Worm (Caenorhabditis elegans) whole organism, L3 larva: Measurements from ENCODE around the gene F35H12.6.

Experiments
- ZK546.5 ChIP-seq: sonication (generic microtip); optimal IDR thresholded peaks from 2 replicates; lab custom pipeline; 2017; ENCODE audit warnings: missing biosample characterization, missing genetic modification characterization
- aly-2 ChIP-seq: fragments of 150-350 bp; optimal IDR thresholded peaks from 2 replicates; lab custom pipeline; 2014; ENCODE audit warnings: missing biosample characterization, missing genetic modification characterization
- ama-1 ChIP-seq: fragments of 150-350 bp; optimal IDR thresholded peaks from 2 replicates; lab custom pipeline; 2018
- ceh-16 ChIP-seq: sonication (generic microtip); optimal IDR thresholded peaks from 2 replicates; lab custom pipeline; 2017; ENCODE audit warnings: missing biosample characterization, missing genetic modification characterization
- ceh-28 ChIP-seq: fragments of 150-350 bp; optimal IDR thresholded peaks from 2 replicates; lab custom pipeline; 2014; ENCODE audit warnings: missing biosample characterization, missing genetic modification reagents, missing genetic modification characterization
- ceh-82 ChIP-seq: fragments of 150-350 bp; optimal IDR thresholded peaks from 2 replicates; lab custom pipeline; 2014; ENCODE audit warnings: missing biosample characterization, missing genetic modification characterization
- ceh-9 ChIP-seq: sonication (generic microtip); optimal IDR thresholded peaks from 2 replicates; lab custom pipeline; 2018; ENCODE audit warnings: missing biosample characterization, missing genetic modification characterization
- daf-12 ChIP-seq: fragments of 150-350 bp; optimal IDR thresholded peaks from 2 replicates; lab custom pipeline; 2014; ENCODE audit warnings: missing biosample characterization, missing genetic modification reagents, missing genetic modification characterization
- egl-27 ChIP-seq: sonication (generic microtip); optimal IDR thresholded peaks from 4 replicates; lab custom pipeline; 2017; ENCODE audit warnings: missing biosample characterization, missing genetic modification reagents, missing genetic modification characterization
- egl-5 ChIP-seq: fragments of 150-350 bp; optimal IDR thresholded peaks from 2 replicates; lab custom pipeline; 2017; ENCODE audit warnings: missing biosample characterization, missing genetic modification reagents, missing genetic modification characterization, inconsistent platforms
- elt-3 ChIP-seq, 3 experiments: fragments of 150-350 bp in 1 of 3; sonication (generic microtip) in 2 of 3; optimal IDR thresholded peaks; 2 replicates in 2 of 3; 4 replicates in 1 of 3; lab custom pipeline; 2014 to 2017; ENCODE audit warnings: missing biosample characterization in 3 of 3, missing genetic modification characterization in 3 of 3
- eor-1 ChIP-seq, 2 experiments: fragments of 150-350 bp; optimal IDR thresholded peaks; 2 replicates each; lab custom pipeline; 2014 to 2018; ENCODE audit warnings: missing biosample characterization in 2 of 2, missing genetic modification characterization in 2 of 2
- fkh-10 ChIP-seq: sonication (generic microtip); optimal IDR thresholded peaks from 2 replicates; lab custom pipeline; 2017; ENCODE audit warnings: missing biosample characterization, missing genetic modification reagents, missing genetic modification characterization
- fkh-2 ChIP-seq: fragments of 150-350 bp; optimal IDR thresholded peaks from 2 replicates; lab custom pipeline; 2014; ENCODE audit warnings: missing biosample characterization, missing genetic modification reagents, missing genetic modification characterization
- fos-1 ChIP-seq: fragments of 150-350 bp; optimal IDR thresholded peaks from 2 replicates; lab custom pipeline; 2014; ENCODE audit warnings: missing biosample characterization, missing genetic modification characterization
- hmg-11 ChIP-seq: sonication (generic microtip); optimal IDR thresholded peaks from 2 replicates; lab custom pipeline; 2016; ENCODE audit warnings: missing genetic modification characterization, missing compliant biosample characterization
- jun-1 ChIP-seq: fragments of 150-350 bp; optimal IDR thresholded peaks from 2 replicates; lab custom pipeline; 2014; ENCODE audit warnings: missing biosample characterization, missing genetic modification reagents, missing genetic modification characterization
- lin-39 ChIP-seq: fragments of 150-350 bp; optimal IDR thresholded peaks from 2 replicates; lab custom pipeline; 2018; ENCODE audit warnings: missing biosample characterization, missing genetic modification reagents, missing genetic modification characterization
- lsy-12 ChIP-seq: sonication (generic microtip); optimal IDR thresholded peaks from 2 replicates; lab custom pipeline; 2016; ENCODE audit warnings: mild to moderate bottlenecking, missing genetic modification characterization, missing compliant biosample characterization
- mdl-1 ChIP-seq: fragments of 150-350 bp; optimal IDR thresholded peaks from 2 replicates; lab custom pipeline; 2014; ENCODE audit warnings: missing biosample characterization, missing genetic modification characterization
- mml-1 ChIP-seq: fragments of 150-350 bp; sonication (generic microtip); optimal IDR thresholded peaks from 3 replicates; lab custom pipeline; 2014; ENCODE audit warnings: missing biosample characterization, missing genetic modification characterization
- nfya-1 ChIP-seq: sonication (generic microtip); optimal IDR thresholded peaks from 2 replicates; lab custom pipeline; 2017; ENCODE audit warnings: missing genetic modification characterization, mild to moderate bottlenecking, missing compliant biosample characterization, antibody characterized with exemption, moderate library complexity; ENCODE audit not compliant: insufficient read depth
- nhr-11 ChIP-seq: fragments of 150-350 bp; optimal IDR thresholded peaks from 2 replicates; lab custom pipeline; 2014; ENCODE audit warnings: missing biosample characterization, missing genetic modification characterization
- nhr-23 ChIP-seq: fragments of 150-350 bp; optimal IDR thresholded peaks from 2 replicates; lab custom pipeline; 2014; ENCODE audit warnings: missing biosample characterization, missing genetic modification reagents, missing genetic modification characterization
- nhr-237 ChIP-seq: fragments of 150-350 bp; optimal IDR thresholded peaks from 2 replicates; lab custom pipeline; 2014; ENCODE audit warnings: missing biosample characterization, missing genetic modification characterization
- nhr-25 ChIP-seq: sonication (generic microtip); optimal IDR thresholded peaks from 2 replicates; lab custom pipeline; 2017; ENCODE audit warnings: missing biosample characterization, missing genetic modification characterization
- nhr-28 ChIP-seq: fragments of 150-350 bp; optimal IDR thresholded peaks from 2 replicates; lab custom pipeline; 2014; ENCODE audit warnings: missing biosample characterization, missing genetic modification characterization
- nhr-43 ChIP-seq: sonication (generic microtip); optimal IDR thresholded peaks from 2 replicates; lab custom pipeline; 2016; ENCODE audit warnings: mild to moderate bottlenecking, missing genetic modification characterization, missing compliant biosample characterization; ENCODE audit not compliant: poor library complexity, severe bottlenecking
- nhr-67 ChIP-seq: fragments of 150-350 bp; optimal IDR thresholded peaks from 2 replicates; lab custom pipeline; 2014; ENCODE audit warnings: missing biosample characterization, missing genetic modification characterization
- nhr-76 ChIP-seq: fragments of 150-350 bp; sonication (generic microtip); optimal IDR thresholded peaks from 5 replicates; lab custom pipeline; 2014; ENCODE audit warnings: missing biosample characterization, missing genetic modification characterization
- nhr-77 ChIP-seq: fragments of 150-350 bp; optimal IDR thresholded peaks from 2 replicates; lab custom pipeline; 2014; ENCODE audit warnings: missing biosample characterization, missing genetic modification characterization
- pha-4 ChIP-seq: fragments of 150-350 bp; optimal IDR thresholded peaks from 2 replicates; lab custom pipeline; 2014; ENCODE audit warnings: missing biosample characterization, missing genetic modification reagents, missing genetic modification characterization
- pqm-1 ChIP-seq: fragments of 150-350 bp; optimal IDR thresholded peaks from 2 replicates; lab custom pipeline; 2017; ENCODE audit warnings: missing biosample characterization, missing genetic modification characterization, inconsistent platforms
- skn-1 ChIP-seq: fragments of 150-350 bp; optimal IDR thresholded peaks from 2 replicates; lab custom pipeline; 2014; ENCODE audit warnings: missing biosample characterization, missing genetic modification characterization
- tbx-2 ChIP-seq: sonication (generic microtip); optimal IDR thresholded peaks from 2 replicates; lab custom pipeline; 2016; ENCODE audit warnings: mild to moderate bottlenecking, missing genetic modification characterization, missing compliant biosample characterization
- unc-39 ChIP-seq: sonication (generic microtip); optimal IDR thresholded peaks from 4 replicates; lab custom pipeline; 2017; ENCODE audit warnings: missing biosample characterization, missing genetic modification characterization
- unc-62 ChIP-seq: fragments of 150-350 bp; sonication (generic microtip); optimal IDR thresholded peaks from 4 replicates; lab custom pipeline; 2014; ENCODE audit warnings: missing biosample characterization, missing genetic modification reagents, missing genetic modification characterization
- zag-1 ChIP-seq: fragments of 150-350 bp; optimal IDR thresholded peaks from 2 replicates; lab custom pipeline; 2014; ENCODE audit warnings: missing biosample characterization, missing genetic modification characterization
- ztf-11 ChIP-seq: fragments of 150-350 bp; optimal IDR thresholded peaks from 2 replicates; lab custom pipeline; 2014; ENCODE audit warnings: missing biosample characterization, missing genetic modification characterization
- ztf-4 ChIP-seq: fragments of 150-350 bp; optimal IDR thresholded peaks from 2 replicates; lab custom pipeline; 2014; ENCODE audit warnings: missing biosample characterization, missing genetic modification characterization

F35H12.6 gene

DNA sequence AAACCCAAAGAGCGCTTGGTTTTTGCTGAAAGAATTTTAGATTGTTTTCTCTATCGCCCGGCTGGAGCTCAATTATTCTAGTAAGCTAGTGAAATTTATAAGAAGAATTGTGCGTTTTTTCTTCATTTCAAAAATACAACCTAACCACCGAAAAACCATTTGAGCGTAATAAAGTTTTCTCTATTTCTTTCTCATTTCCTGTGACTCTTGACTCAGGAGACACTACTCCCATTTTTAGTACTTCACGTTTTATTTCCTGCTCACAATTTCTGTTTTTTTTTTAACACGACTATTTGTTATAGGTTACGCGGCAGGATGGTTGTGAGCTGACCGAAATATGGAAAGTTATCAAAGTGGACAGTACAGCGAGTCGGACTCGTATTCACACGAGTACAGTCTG, at the start of gene F35H12.6:
F35H12.6 (plus strand) TSS at position 301 of the 400 bp plus-strand sequence.
- TF ChIP-seq unc-39 (tag; lab: Kevin White, UChicago) (no peak), ceh-16 (no peak), daf-12 (tag; lab: Kevin White, UChicago) (no peak), nhr-43 (tag; lab: Kevin White, UChicago) (no peak), ztf-11 (tag; lab: Kevin White, UChicago) (no peak), pha-4 (tag; lab: Kevin White, UChicago) (no peak), pqm-1 (tag; lab: Kevin White, UChicago) (no peak), jun-1 (tag; lab: Kevin White, UChicago) (no peak)

DNA sequence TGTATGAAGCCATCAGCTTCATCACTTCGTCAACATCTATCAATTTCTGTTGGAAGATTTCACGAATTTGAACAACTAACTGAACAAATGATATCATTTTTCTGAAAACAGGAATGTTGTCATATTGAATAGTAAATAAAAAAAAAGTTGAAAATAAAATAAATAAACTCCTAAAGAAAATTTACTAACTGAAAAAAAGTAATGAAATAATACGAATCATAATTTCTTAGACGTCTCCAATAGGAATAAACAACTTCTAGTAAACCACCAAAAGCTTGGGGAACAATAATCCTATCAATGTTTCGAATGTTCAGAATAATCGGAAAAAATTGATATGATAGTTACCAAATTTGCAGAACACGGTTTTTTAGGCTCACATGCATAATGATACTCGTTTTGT, 49.6 kb upstream of the F35H12.6 start, which contains the start of gene cdo-1:
cdo-1 (minus strand) TSS at position 101 of the 400 bp plus-strand sequence.
- TF ChIP-seq ZK546.5 (no peak), lin-39 (tag; lab: Kevin White, UChicago) (no peak), unc-62 (no peak), zag-1 (tag; lab: Kevin White, UChicago) (no peak), fkh-10 (GFP tag; lab: Kevin White, UChicago) (no peak), fkh-2 (tag; lab: Kevin White, UChicago) (no peak), daf-12 (tag; lab: Kevin White, UChicago) (no peak), nhr-23 (tag; lab: Kevin White, UChicago) (no peak), nhr-25 (no peak), egl-27 (no peak), elt-3 (tag; optimal IDR thresholded peaks at IDR 0.05; lab: Kevin White, UChicago) (no peak), mdl-1 (no peak), nhr-43 (tag; lab: Kevin White, UChicago) (no peak), skn-1 (tag; lab: Kevin White, UChicago) (no peak), nhr-28 (tag; lab: Kevin White, UChicago) (no peak), ceh-28 (tag; lab: Kevin White, UChicago) (no peak)

DNA sequence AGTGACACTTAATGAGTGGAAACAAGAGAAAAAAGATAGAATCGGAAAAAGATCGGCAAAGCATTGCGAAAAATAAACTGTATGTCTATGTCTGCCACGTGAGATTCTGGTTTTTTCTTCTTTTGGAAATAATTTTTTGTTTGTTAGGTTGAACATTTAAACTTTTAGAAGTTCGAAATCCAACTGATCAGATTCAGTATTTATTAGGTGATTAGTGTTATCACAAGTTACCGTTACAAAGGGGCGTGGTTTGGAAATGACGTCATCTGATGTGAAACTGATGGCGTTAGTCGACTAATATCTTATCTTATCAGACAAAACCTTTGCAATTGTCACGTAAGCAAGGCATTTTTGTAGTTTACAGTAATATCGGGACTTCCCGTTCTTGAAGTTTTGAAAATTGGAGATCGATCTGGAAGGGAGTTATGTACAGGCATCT, 48.8 kb upstream of the F35H12.6 start:
- TF ChIP-seq hmg-11 (tag; lab: Kevin White, UChicago): no peak
- TF ChIP-seq nhr-67 (tag; lab: Kevin White, UChicago): no peak
- no peak for TF ChIP-seq mml-1 (tag; lab: Kevin White, UChicago)
- no peak for TF ChIP-seq ceh-9 (tag; lab: Kevin White, UChicago)
- TF ChIP-seq nhr-43 (tag; lab: Kevin White, UChicago): peak; percentile 91
- no peak for TF ChIP-seq ceh-82
- peak; percentile 69 for TF ChIP-seq mdl-1
- no peak for TF ChIP-seq unc-39 (tag; lab: Kevin White, UChicago)
- peak; percentile 29 for TF ChIP-seq nfya-1 (tag; lab: Kevin White, UChicago)
- no peak for TF ChIP-seq eor-1 (tag; optimal IDR thresholded peaks at IDR 0.05; lab: Kevin White, UChicago)
- peak; percentile 71 for TF ChIP-seq jun-1 (tag; lab: Kevin White, UChicago)
- TF ChIP-seq ama-1: peak; percentile 24
- no peak for TF ChIP-seq nhr-76
- peak; percentile 45 for TF ChIP-seq tbx-2 (tag; lab: Kevin White, UChicago)
- TF ChIP-seq ztf-4 (tag; lab: Kevin White, UChicago): peak; percentile 59
- peak; percentile 39 for TF ChIP-seq lsy-12
- peak; percentile 92 for TF ChIP-seq nhr-23 (tag; lab: Kevin White, UChicago)
- no peak for TF ChIP-seq ceh-16
- peak; percentile 48 to 94 (median 70) for TF ChIP-seq elt-3 (tag; optimal IDR thresholded peaks at IDR 0.05; lab: Kevin White, UChicago)
- TF ChIP-seq fkh-10 (GFP tag; lab: Kevin White, UChicago): no peak
- no peak for TF ChIP-seq zag-1 (tag; lab: Kevin White, UChicago)
- no peak for TF ChIP-seq nhr-11 (tag; lab: Kevin White, UChicago)
- peak; percentile 90 for TF ChIP-seq nhr-25
- peak; percentile 10 for TF ChIP-seq ceh-28 (tag; lab: Kevin White, UChicago)
- TF ChIP-seq nhr-77: no peak
- no peak for TF ChIP-seq aly-2
- TF ChIP-seq, all 47 proteins: peak for 12

DNA sequence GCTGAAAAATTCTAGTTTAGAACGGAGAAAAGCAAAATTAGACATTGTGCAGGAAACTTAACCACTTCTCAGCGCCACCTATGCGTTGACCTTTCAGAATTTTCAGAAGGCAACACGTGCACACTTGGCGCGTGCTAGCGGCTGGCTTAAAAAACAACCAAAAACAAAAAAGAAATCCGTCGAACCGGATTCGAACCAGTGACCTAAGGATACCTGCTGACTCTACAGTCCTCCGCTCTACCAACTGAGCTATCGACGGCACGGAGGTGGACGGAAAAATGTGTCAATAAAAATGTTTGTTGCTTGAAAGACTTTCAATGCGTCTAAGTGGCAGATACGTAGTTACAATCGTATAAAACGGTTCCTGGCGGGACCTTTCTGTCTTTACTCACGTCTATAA, 47.9 kb upstream of the F35H12.6 start:
- no peak for TF ChIP-seq nhr-43 (tag; lab: Kevin White, UChicago)
- no peak for TF ChIP-seq egl-5 (tag; lab: Kevin White, UChicago)
- no peak for TF ChIP-seq fkh-10 (GFP tag; lab: Kevin White, UChicago)
- TF ChIP-seq nhr-23 (tag; lab: Kevin White, UChicago): no peak
- TF ChIP-seq eor-1 (tag; optimal IDR thresholded peaks at IDR 0.05; lab: Kevin White, UChicago): no peak
- no peak for TF ChIP-seq zag-1 (tag; lab: Kevin White, UChicago)
- no peak for TF ChIP-seq ceh-82
- no peak for TF ChIP-seq mdl-1
- TF ChIP-seq fos-1 (tag; lab: Kevin White, UChicago): no peak
- TF ChIP-seq nhr-237 (tag; lab: Kevin White, UChicago): no peak
- no peak for TF ChIP-seq nhr-76
